Fruit fly (Drosophila melanogaster) whole organism, embryonic: ENCODE measurements around the gene Mkp3.

Experiments used
- Asciz ChIP-seq: fragments of 200-800 bp; sonication (Bioruptor generic); optimal IDR thresholded peaks from 2 replicates; lab custom pipeline; 2017; ENCODE audit warnings: missing biosample characterization, mild to moderate bottlenecking, missing genetic modification characterization, missing genetic modification reagents
- Bdp1 ChIP-seq: fragments of 200-800 bp; sonication (Bioruptor generic); optimal IDR thresholded peaks from 3 replicates; lab custom pipeline; 2016; ENCODE audit warnings: missing biosample characterization, missing genetic modification characterization
- CG10565 ChIP-seq: fragments of 200-800 bp; sonication (Bioruptor generic); optimal IDR thresholded peaks from 3 replicates; lab custom pipeline; 2016; ENCODE audit warnings: missing biosample characterization, mild to moderate bottlenecking, missing genetic modification characterization
- CG10959 ChIP-seq: fragments of 200-800 bp; sonication (Bioruptor generic); IDR thresholded peaks from 2 replicates; pipeline ENCODE4 v1.3.6; 2022; ENCODE audit warnings: missing biosample characterization, missing genetic modification characterization
- CG12219 ChIP-seq: fragments of 200-800 bp; sonication (Bioruptor generic); optimal IDR thresholded peaks from 3 replicates; lab custom pipeline; 2018; ENCODE audit warnings: missing biosample characterization, mild to moderate bottlenecking, missing genetic modification characterization
- CG13287 ChIP-seq: fragments of 200-800 bp; sonication (Bioruptor generic); IDR thresholded peaks from 2 replicates; pipeline ENCODE4 v1.3.6; 2022; ENCODE audit warnings: missing biosample characterization, missing genetic modification characterization; ENCODE audit not compliant: partially characterized antibody
- CG15073 ChIP-seq: fragments of 200-800 bp; sonication (Bioruptor generic); optimal IDR thresholded peaks from 2 replicates; lab custom pipeline; 2016; ENCODE audit warnings: missing biosample characterization, missing genetic modification characterization
- CG15601 ChIP-seq: fragments of 200-800 bp; sonication (Bioruptor generic); optimal IDR thresholded peaks from 3 replicates; lab custom pipeline; 2019; ENCODE audit warnings: missing biosample characterization, mild to moderate bottlenecking, missing genetic modification characterization, moderate library complexity
- CG15696 ChIP-seq: fragments of 200-800 bp; sonication (Bioruptor generic); optimal IDR thresholded peaks from 2 replicates; lab custom pipeline; 2019; ENCODE audit warnings: missing biosample characterization, mild to moderate bottlenecking, missing genetic modification characterization, moderate library complexity
- CG1602 ChIP-seq: fragments of 200-800 bp; sonication (Bioruptor generic); optimal IDR thresholded peaks from 3 replicates; lab custom pipeline; 2016; ENCODE audit warnings: missing biosample characterization, missing genetic modification characterization
- CG16779 ChIP-seq: fragments of 200-800 bp; sonication (Bioruptor generic); IDR thresholded peaks from 2 replicates; pipeline ENCODE4 v1.3.6; 2022; ENCODE audit warnings: missing biosample characterization, missing genetic modification characterization
- CG17361 ChIP-seq: fragments of 200-800 bp; sonication (Bioruptor generic); IDR thresholded peaks from 3 replicates; pipeline ENCODE4 v1.3.6; 2022; ENCODE audit warnings: missing biosample characterization, missing genetic modification characterization
- CG1792 ChIP-seq: fragments of 200-800 bp; sonication (Bioruptor generic); optimal IDR thresholded peaks from 2 replicates; lab custom pipeline; 2016; ENCODE audit warnings: missing biosample characterization, missing genetic modification characterization
- CG18619 ChIP-seq: fragments of 200-800 bp; sonication (Bioruptor generic); optimal IDR thresholded peaks from 3 replicates; lab custom pipeline; 2017; ENCODE audit warnings: missing biosample characterization, mild to moderate bottlenecking, missing genetic modification characterization
- CG2202 ChIP-seq: fragments of 200-800 bp; sonication (Bioruptor generic); optimal IDR thresholded peaks from 2 replicates; lab custom pipeline; 2018; ENCODE audit warnings: missing biosample characterization, mild to moderate bottlenecking, missing genetic modification characterization
- CG2712 ChIP-seq: fragments of 200-800 bp; optimal IDR thresholded peaks from 3 replicates; lab custom pipeline; 2019; ENCODE audit warnings: missing biosample characterization, mild to moderate bottlenecking, missing genetic modification characterization, moderate library complexity
- CG2889 ChIP-seq: fragments of 200-800 bp; sonication (Bioruptor generic); IDR thresholded peaks from 3 replicates; pipeline ENCODE4 v1.3.6; 2022; ENCODE audit warnings: missing biosample characterization, missing genetic modification characterization
- CG30020 ChIP-seq: fragments of 200-800 bp; optimal IDR thresholded peaks from 2 replicates; lab custom pipeline; 2019; ENCODE audit warnings: missing biosample characterization, mild to moderate bottlenecking, missing genetic modification characterization, moderate library complexity
- CG32767 ChIP-seq: fragments of 200-800 bp; sonication (Bioruptor generic); IDR thresholded peaks from 2 replicates; pipeline ENCODE4 v1.3.6; 2022; ENCODE audit warnings: missing biosample characterization, missing genetic modification characterization
- CG3838 ChIP-seq: fragments of 200-800 bp; sonication (Bioruptor generic); optimal IDR thresholded peaks from 3 replicates; lab custom pipeline; 2016; ENCODE audit warnings: missing biosample characterization, missing genetic modification characterization
- CG6683 ChIP-seq: fragments of 200-800 bp; sonication (Bioruptor generic); optimal IDR thresholded peaks from 2 replicates; lab custom pipeline; 2017; ENCODE audit warnings: missing biosample characterization, mild to moderate bottlenecking, missing genetic modification characterization, missing genetic modification reagents
- CG7556 ChIP-seq: fragments of 200-800 bp; sonication (Bioruptor generic); optimal IDR thresholded peaks from 2 replicates; lab custom pipeline; 2017; ENCODE audit warnings: missing biosample characterization, mild to moderate bottlenecking, missing genetic modification characterization
- CG7928 ChIP-seq: fragments of 200-800 bp; sonication (Bioruptor generic); optimal IDR thresholded peaks from 2 replicates; lab custom pipeline; 2017; ENCODE audit warnings: missing biosample characterization, mild to moderate bottlenecking, missing genetic modification characterization
- CG9437 ChIP-seq: fragments of 200-800 bp; sonication (Bioruptor generic); optimal IDR thresholded peaks from 2 replicates; lab custom pipeline; 2018; ENCODE audit warnings: missing biosample characterization, mild to moderate bottlenecking, missing genetic modification characterization
- E2f2 ChIP-seq: fragments of 200-800 bp; sonication (Bioruptor generic); IDR thresholded peaks from 2 replicates; pipeline ENCODE4 v1.3.6; 2022; ENCODE audit warnings: missing biosample characterization, missing genetic modification characterization
- Fer3 ChIP-seq: fragments of 200-800 bp; sonication (Bioruptor generic); optimal IDR thresholded peaks from 2 replicates; lab custom pipeline; 2018; ENCODE audit warnings: missing biosample characterization, mild to moderate bottlenecking, missing genetic modification characterization, moderate library complexity
- Hand ChIP-seq: fragments of 200-800 bp; sonication (Bioruptor generic); optimal IDR thresholded peaks from 2 replicates; lab custom pipeline; 2017; ENCODE audit warnings: mild to moderate bottlenecking, missing biosample characterization, missing genetic modification reagents, missing genetic modification characterization
- Hr51 ChIP-seq, 2 experiments: fragments of 200-800 bp; sonication (Bioruptor generic); optimal IDR thresholded peaks; 2 replicates in 1 of 2; 3 replicates in 1 of 2; lab custom pipeline; 2016 to 2018; ENCODE audit warnings: missing biosample characterization in 2 of 2, missing genetic modification characterization in 2 of 2, mild to moderate bottlenecking in 1 of 2, moderate library complexity in 1 of 2
- NfI ChIP-seq: fragments of 200-800 bp; sonication (Bioruptor generic); optimal IDR thresholded peaks from 3 replicates; lab custom pipeline; 2018; ENCODE audit warnings: missing biosample characterization, mild to moderate bottlenecking, missing genetic modification characterization, moderate library complexity
- PHDP ChIP-seq: fragments of 200-800 bp; sonication (Bioruptor generic); optimal IDR thresholded peaks from 3 replicates; lab custom pipeline; 2018; ENCODE audit warnings: missing biosample characterization, mild to moderate bottlenecking, missing genetic modification characterization, moderate library complexity
- Ravus ChIP-seq: fragments of 200-800 bp; sonication (Bioruptor generic); IDR thresholded peaks from 2 replicates; pipeline ENCODE4 v1.3.6; 2022; ENCODE audit warnings: missing biosample characterization, missing genetic modification characterization
- Sry-β ChIP-seq: fragments of 200-800 bp; sonication (Bioruptor generic); optimal IDR thresholded peaks from 2 replicates; lab custom pipeline; 2018; ENCODE audit warnings: missing biosample characterization, mild to moderate bottlenecking, missing genetic modification characterization, moderate library complexity
- Ssrp ChIP-seq: fragments of 200-800 bp; sonication (Bioruptor generic); optimal IDR thresholded peaks from 2 replicates; lab custom pipeline; 2018; ENCODE audit warnings: missing biosample characterization, mild to moderate bottlenecking, missing genetic modification characterization, moderate library complexity
- ab ChIP-seq: fragments of 200-800 bp; sonication (Bioruptor generic); optimal IDR thresholded peaks from 2 replicates; lab custom pipeline; 2016; ENCODE audit warnings: missing biosample characterization, missing genetic modification characterization
- ato ChIP-seq: fragments of 200-800 bp; sonication (Bioruptor generic); IDR thresholded peaks from 2 replicates; pipeline ENCODE4 v1.3.6; 2022; ENCODE audit warnings: missing biosample characterization, missing genetic modification characterization; ENCODE audit not compliant: partially characterized antibody
- bigmax ChIP-seq: fragments of 200-800 bp; sonication (Bioruptor generic); optimal IDR thresholded peaks from 2 replicates; lab custom pipeline; 2018; ENCODE audit warnings: missing biosample characterization, mild to moderate bottlenecking, missing genetic modification characterization
- dmrt11E ChIP-seq: fragments of 200-800 bp; sonication (Bioruptor generic); optimal IDR thresholded peaks from 3 replicates; lab custom pipeline; 2018; ENCODE audit warnings: missing biosample characterization, mild to moderate bottlenecking, missing genetic modification characterization, moderate library complexity
- hkb ChIP-seq, 2 experiments: fragments of 200-800 bp in 1 of 2; fragments of >200 bp in 1 of 2; sonication (Bioruptor generic) in 1 of 2; IDR thresholded peaks in 1 of 2; optimal IDR thresholded peaks in 1 of 2; 2 replicates each; pipeline versions ENCODE4 v1.3.6 to Lab custom; 2017 to 2022; ENCODE audit warnings: missing biosample characterization in 1 of 2, missing genetic modification characterization in 1 of 2
- nmo ChIP-seq: fragments of 200-800 bp; sonication (Bioruptor generic); optimal IDR thresholded peaks from 2 replicates; lab custom pipeline; 2018; ENCODE audit warnings: missing biosample characterization, mild to moderate bottlenecking, missing genetic modification characterization, moderate library complexity
- pan ChIP-seq, 4 experiments: fragments of >200 bp in 3 of 4; fragments of 200-800 bp in 1 of 4; sonication (Bioruptor generic) in 1 of 4; optimal IDR thresholded peaks in 3 of 4; IDR thresholded peaks in 1 of 4; 2 replicates each; pipeline versions ENCODE4 v1.3.6 to Lab custom; 2017 to 2022; ENCODE audit warnings: missing biosample characterization in 2 of 4, missing genetic modification characterization in 2 of 4, mixed read lengths in 1 of 4
- phol ChIP-seq: fragments of 200-800 bp; sonication (Bioruptor generic); optimal IDR thresholded peaks from 3 replicates; lab custom pipeline; 2018; ENCODE audit warnings: missing biosample characterization, mild to moderate bottlenecking, missing genetic modification characterization, moderate library complexity
- pros ChIP-seq: fragments of 200-800 bp; sonication (Bioruptor generic); optimal IDR thresholded peaks from 3 replicates; lab custom pipeline; 2019; ENCODE audit warnings: missing biosample characterization, mild to moderate bottlenecking, missing genetic modification characterization, moderate library complexity
- pzg ChIP-seq: fragments of 200-800 bp; sonication (Bioruptor generic); optimal IDR thresholded peaks from 3 replicates; lab custom pipeline; 2018; ENCODE audit warnings: missing biosample characterization, mild to moderate bottlenecking, missing genetic modification characterization, moderate library complexity
- ranshi ChIP-seq: fragments of 200-800 bp; sonication (Bioruptor generic); IDR thresholded peaks from 2 replicates; pipeline ENCODE4 v1.3.6; 2022; ENCODE audit warnings: missing biosample characterization, missing genetic modification characterization
- scrt ChIP-seq: fragments of 200-800 bp; sonication (Bioruptor generic); optimal IDR thresholded peaks from 2 replicates; lab custom pipeline; 2018; ENCODE audit warnings: missing biosample characterization, mild to moderate bottlenecking, missing genetic modification characterization, moderate library complexity
- sens ChIP-seq: fragments of 200-800 bp; sonication (Bioruptor generic); peaks from one replicate; lab custom pipeline; 2016; ENCODE audit warnings: missing biosample characterization, missing genetic modification characterization
- sna ChIP-seq: fragments of 200-800 bp; sonication (Bioruptor generic); IDR thresholded peaks from 2 replicates; pipeline ENCODE4 v1.3.6; 2022; ENCODE audit warnings: missing biosample characterization, missing genetic modification characterization; ENCODE audit not compliant: partially characterized antibody
- stc ChIP-seq: fragments of 200-800 bp; sonication (Bioruptor generic); IDR thresholded peaks from 2 replicates; pipeline ENCODE4 v1.3.6; 2022; ENCODE audit warnings: missing biosample characterization, missing genetic modification characterization
- trh ChIP-seq: fragments of 200-800 bp; sonication (Bioruptor generic); optimal IDR thresholded peaks from 2 replicates; lab custom pipeline; 2016; ENCODE audit warnings: missing biosample characterization, missing genetic modification characterization
- vvl ChIP-seq: fragments of 200-800 bp; sonication (Bioruptor generic); IDR thresholded peaks from 2 replicates; pipeline ENCODE4 v1.3.6; 2022; ENCODE audit warnings: missing biosample characterization, missing genetic modification characterization

Gene Mkp3

DNA sequence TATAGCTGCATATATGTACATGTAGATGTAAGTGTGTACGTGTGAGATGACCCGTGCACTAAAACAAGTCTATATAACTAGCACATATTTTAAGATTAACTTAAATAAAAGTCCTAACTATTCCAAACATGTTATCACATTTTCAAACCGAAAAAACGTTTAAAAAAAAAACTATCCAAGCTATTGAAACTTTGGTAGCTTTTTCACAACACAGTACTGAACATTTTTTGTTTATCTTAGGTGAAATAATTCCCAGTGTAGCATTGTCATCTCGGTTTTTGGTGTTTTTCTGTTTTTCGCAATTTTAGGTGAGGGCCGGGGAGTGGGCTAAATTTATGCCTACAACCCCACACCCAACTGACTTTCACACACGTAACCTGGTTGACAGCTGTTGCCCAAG, 59.1 kb downstream of the Mkp3 start (continued):
- TF ChIP-seq Ravus (GFP tag; lab: Robert Waterston, UW): no peak
- TF ChIP-seq CG15073: no peak
- peak; percentile 39 for TF ChIP-seq phol (tag; lab: Kevin White, UChicago)
- no peak for TF ChIP-seq E2f2 (GFP tag; lab: Robert Waterston, UW)
- no peak for TF ChIP-seq scrt (GFP tag; lab: Kevin White, UChicago)
- no peak for TF ChIP-seq CG13287 (GFP tag; lab: Robert Waterston, UW)
- TF ChIP-seq Ssrp (tag; lab: Kevin White, UChicago): no peak
- TF ChIP-seq pros: no peak
- peak; percentile 22 for TF ChIP-seq CG7556
- TF ChIP-seq sna (GFP tag; lab: Robert Waterston, UW): no peak
- no peak for TF ChIP-seq CG32767 (GFP tag; lab: Robert Waterston, UW)
- no peak for TF ChIP-seq bigmax (GFP tag; lab: Kevin White, UChicago)
- no peak for TF ChIP-seq CG10565 (GFP tag; lab: Kevin White, UChicago)
- no peak for TF ChIP-seq CG30020 (tag; lab: Kevin White, UChicago)
- TF ChIP-seq Asciz (GFP tag; lab: Kevin White, UChicago): peak; percentile 12
- TF ChIP-seq CG12219 (GFP tag; lab: Kevin White, UChicago): no peak
- TF ChIP-seq vvl: no peak
- no peak for TF ChIP-seq CG2202 (tag; lab: Kevin White, UChicago)
- peak in 1 of 2 experiments; percentile 35 for TF ChIP-seq Hr51 (GFP tag; optimal IDR thresholded peaks at IDR 0.05; lab: Kevin White, UChicago)
- no peak for TF ChIP-seq ato (GFP tag; lab: Robert Waterston, UW)
- no peak for TF ChIP-seq NfI
- TF ChIP-seq CG18619 (GFP tag; lab: Kevin White, UChicago): no peak
- TF ChIP-seq dmrt11E (tag; lab: Kevin White, UChicago): no peak
- TF ChIP-seq Bdp1: no peak
- TF ChIP-seq CG16779 (GFP tag; lab: Robert Waterston, UW): no peak
- TF ChIP-seq Fer3: no peak
- TF ChIP-seq CG10959 (GFP tag; lab: Robert Waterston, UW): no peak
- no peak for TF ChIP-seq hkb (optimal IDR thresholded peaks at IDR 0.05; lab: Kevin White, UChicago)
- TF ChIP-seq hkb (GFP tag; IDR thresholded peaks at IDR 0.05; lab: Robert Waterston, UW): 0 out of 2 replicates have a peak, but pooled peaks have one; percentile 15
- TF ChIP-seq ab (GFP tag; lab: Kevin White, UChicago): no peak
- no peak for TF ChIP-seq Hand (GFP tag; lab: Kevin White, UChicago)
- no peak for TF ChIP-seq CG7928
- no peak for TF ChIP-seq ranshi (GFP tag; lab: Robert Waterston, UW)
- no peak for TF ChIP-seq pan (optimal IDR thresholded peaks at IDR 0.05; lab: Kevin White, UChicago)
- no peak for TF ChIP-seq pan (GFP tag; optimal IDR thresholded peaks at IDR 0.05 in 1 of 2, IDR thresholded peaks at IDR 0.05 in 1 of 2)
- no peak for TF ChIP-seq CG9437 (GFP tag; lab: Kevin White, UChicago)
- no peak for TF ChIP-seq pzg (GFP tag; lab: Kevin White, UChicago)
- no peak for TF ChIP-seq CG6683 (GFP tag; lab: Kevin White, UChicago)
- TF ChIP-seq Sry-β (GFP tag; lab: Kevin White, UChicago): no peak
- peak; percentile 27 for TF ChIP-seq sens
- peak; percentile 5 for TF ChIP-seq CG2712 (tag; lab: Kevin White, UChicago)
- TF ChIP-seq nmo (GFP tag; lab: Kevin White, UChicago): peak; percentile 8
- no peak for TF ChIP-seq CG2889 (GFP tag; lab: Robert Waterston, UW)
- TF ChIP-seq stc (GFP tag; lab: Robert Waterston, UW): no peak
- no peak for TF ChIP-seq trh (GFP tag; lab: Kevin White, UChicago)
- TF ChIP-seq CG1792 (GFP tag; lab: Kevin White, UChicago): no peak
- no peak for TF ChIP-seq CG15696 (tag; lab: Kevin White, UChicago)
- TF ChIP-seq CG1602 (GFP tag; lab: Kevin White, UChicago): no peak
- no peak for TF ChIP-seq CG17361 (GFP tag; lab: Robert Waterston, UW)
- TF ChIP-seq CG3838 (GFP tag; lab: Kevin White, UChicago): no peak
- TF ChIP-seq CG15601 (tag; lab: Kevin White, UChicago): no peak
- TF ChIP-seq PHDP: peak; percentile 25
